Fruit fly (Drosophila melanogaster) whole organism, embryonic: ENCODE measurements around the gene NANS.

Experiments
- Atf3 ChIP-seq: fragments of 200-800 bp; sonication (Bioruptor generic); optimal IDR thresholded peaks from 3 replicates; lab custom pipeline; 2016; ENCODE audit warnings: missing biosample characterization, missing genetic modification characterization
- CG12071 ChIP-seq: fragments of 200-800 bp; sonication (Bioruptor generic); optimal IDR thresholded peaks from 3 replicates; lab custom pipeline; 2018; ENCODE audit warnings: missing biosample characterization, mild to moderate bottlenecking, missing genetic modification characterization
- CG12299 ChIP-seq: fragments of 200-800 bp; sonication (Bioruptor generic); optimal IDR thresholded peaks from 2 replicates; lab custom pipeline; 2018; ENCODE audit warnings: missing biosample characterization, mild to moderate bottlenecking, missing genetic modification characterization
- CG12391 ChIP-seq: fragments of 200-800 bp; sonication (Bioruptor generic); optimal IDR thresholded peaks from 3 replicates; lab custom pipeline; 2018; ENCODE audit warnings: missing biosample characterization, mild to moderate bottlenecking, missing genetic modification characterization, moderate library complexity
- CG14710 ChIP-seq: fragments of 200-800 bp; sonication (Bioruptor generic); optimal IDR thresholded peaks from 3 replicates; lab custom pipeline; 2019; ENCODE audit warnings: missing biosample characterization, mild to moderate bottlenecking, missing genetic modification characterization, moderate library complexity
- CG14965 ChIP-seq: fragments of 200-800 bp; sonication (Bioruptor generic); optimal IDR thresholded peaks from 2 replicates; lab custom pipeline; 2016; ENCODE audit warnings: missing biosample characterization, missing genetic modification characterization, borderline replicate concordance
- CG15479 ChIP-seq: fragments of 200-800 bp; sonication (Bioruptor generic); optimal IDR thresholded peaks from 3 replicates; lab custom pipeline; 2019; ENCODE audit warnings: missing biosample characterization, mild to moderate bottlenecking, missing genetic modification characterization, moderate library complexity
- CG15514 ChIP-seq: fragments of 200-800 bp; sonication (Bioruptor generic); optimal IDR thresholded peaks from 3 replicates; lab custom pipeline; 2017; ENCODE audit warnings: missing biosample characterization, missing genetic modification characterization, mild to moderate bottlenecking, moderate library complexity, missing genetic modification reagents
- CG2199 ChIP-seq: fragments of 200-800 bp; sonication (Bioruptor generic); IDR thresholded peaks from 3 replicates; pipeline ENCODE4 v1.3.6; 2022; ENCODE audit warnings: missing biosample characterization, missing genetic modification characterization
- CG30431 ChIP-seq: fragments of 200-800 bp; sonication (Bioruptor generic); optimal IDR thresholded peaks from 2 replicates; lab custom pipeline; 2017; ENCODE audit warnings: missing biosample characterization, missing genetic modification characterization
- CG3065 ChIP-seq: fragments of 200-800 bp; sonication (Bioruptor generic); optimal IDR thresholded peaks from 2 replicates; lab custom pipeline; 2016; ENCODE audit warnings: missing biosample characterization, missing genetic modification characterization
- CG3163 ChIP-seq: fragments of 200-800 bp; sonication (Bioruptor generic); optimal IDR thresholded peaks from 3 replicates; lab custom pipeline; 2016; ENCODE audit warnings: missing biosample characterization, missing genetic modification characterization
- CG32532 ChIP-seq: fragments of 200-800 bp; sonication (Bioruptor generic); IDR thresholded peaks from 2 replicates; pipeline ENCODE4 v1.3.6; 2022; ENCODE audit warnings: missing biosample characterization, missing genetic modification characterization
- CG4404 ChIP-seq: fragments of 200-800 bp; sonication (Bioruptor generic); IDR thresholded peaks from 2 replicates; pipeline ENCODE4 v1.3.6; 2022; ENCODE audit warnings: missing biosample characterization, missing genetic modification characterization
- CG4424 ChIP-seq: fragments of 200-800 bp; sonication (Bioruptor generic); optimal IDR thresholded peaks from 3 replicates; lab custom pipeline; 2016; ENCODE audit warnings: missing biosample characterization, missing genetic modification characterization
- CG6791 ChIP-seq: fragments of 200-800 bp; sonication (Bioruptor generic); IDR thresholded peaks from 3 replicates; pipeline ENCODE4 v1.3.6; 2022; ENCODE audit warnings: missing biosample characterization, missing genetic modification characterization; ENCODE audit not compliant: partially characterized antibody
- CG7357 ChIP-seq: fragments of 200-800 bp; sonication (Bioruptor generic); IDR thresholded peaks from 3 replicates; pipeline ENCODE4 v1.3.6; 2022; ENCODE audit warnings: missing biosample characterization, missing genetic modification characterization
- CG7786 ChIP-seq: fragments of 200-800 bp; sonication (Bioruptor generic); optimal IDR thresholded peaks from 2 replicates; lab custom pipeline; 2016; ENCODE audit warnings: missing biosample characterization, missing genetic modification characterization
- CG8359 ChIP-seq: fragments of 200-800 bp; sonication (Bioruptor generic); optimal IDR thresholded peaks from 2 replicates; lab custom pipeline; 2017; ENCODE audit warnings: missing biosample characterization, mild to moderate bottlenecking, missing genetic modification characterization, borderline replicate concordance
- CG8944 ChIP-seq: fragments of 200-800 bp; sonication (Bioruptor generic); optimal IDR thresholded peaks from 3 replicates; lab custom pipeline; 2016; ENCODE audit warnings: missing biosample characterization, missing genetic modification characterization
- CG9817 ChIP-seq: fragments of 200-800 bp; sonication (Bioruptor generic); optimal IDR thresholded peaks from 2 replicates; lab custom pipeline; 2018; ENCODE audit warnings: missing biosample characterization, mild to moderate bottlenecking, missing genetic modification characterization, moderate library complexity
- CTCF ChIP-seq: fragments of 200-800 bp; sonication (Bioruptor generic); optimal IDR thresholded peaks from 2 replicates; lab custom pipeline; 2017; ENCODE audit warnings: missing biosample characterization, mild to moderate bottlenecking, missing genetic modification characterization, moderate library complexity
- Dip2 ChIP-seq: fragments of 200-800 bp; sonication (Bioruptor generic); IDR thresholded peaks from 2 replicates; pipeline ENCODE4 v1.3.6; 2022; ENCODE audit warnings: missing biosample characterization, missing genetic modification characterization
- Doc3 ChIP-seq: fragments of 200-800 bp; sonication (Bioruptor generic); IDR thresholded peaks from 3 replicates; pipeline ENCODE4 v1.3.6; 2022; ENCODE audit warnings: missing biosample characterization, missing genetic modification characterization; ENCODE audit not compliant: partially characterized antibody
- Ets65A ChIP-seq: fragments of 200-800 bp; sonication (Bioruptor generic); peaks from one replicate; lab custom pipeline; 2016; ENCODE audit warnings: missing biosample characterization, missing genetic modification characterization
- Fer2 ChIP-seq: fragments of 200-800 bp; sonication (Bioruptor generic); optimal IDR thresholded peaks from 2 replicates; lab custom pipeline; 2018; ENCODE audit warnings: missing biosample characterization, mild to moderate bottlenecking, missing genetic modification characterization, moderate library complexity
- Hr3 ChIP-seq: fragments of 200-800 bp; sonication (Bioruptor generic); optimal IDR thresholded peaks from 3 replicates; lab custom pipeline; 2016; ENCODE audit warnings: missing biosample characterization, missing genetic modification characterization
- Hr39 ChIP-seq: fragments of >200 bp; optimal IDR thresholded peaks from 2 replicates; lab custom pipeline; 2017
- Hr78 ChIP-seq, 2 experiments: fragments of 200-800 bp in 1 of 2; fragments of >200 bp in 1 of 2; sonication (Bioruptor generic) in 1 of 2; optimal IDR thresholded peaks; 2 replicates each; lab custom pipeline; 2017 to 2019; ENCODE audit warnings: missing biosample characterization in 2 of 2, missing genetic modification characterization in 2 of 2, mild to moderate bottlenecking in 1 of 2, moderate library complexity in 1 of 2
- MESR4 ChIP-seq: fragments of 200-800 bp; sonication (Bioruptor generic); optimal IDR thresholded peaks from 2 replicates; lab custom pipeline; 2018; ENCODE audit warnings: missing biosample characterization, mild to moderate bottlenecking, missing genetic modification characterization, moderate library complexity
- Meics ChIP-seq: fragments of 200-800 bp; sonication (Bioruptor generic); optimal IDR thresholded peaks from 2 replicates; lab custom pipeline; 2017; ENCODE audit warnings: missing biosample characterization, mild to moderate bottlenecking, missing genetic modification characterization
- Oaz ChIP-seq: fragments of 200-800 bp; sonication (Bioruptor generic); IDR thresholded peaks from 2 replicates; pipeline ENCODE4 v1.3.6; 2022; ENCODE audit warnings: missing biosample characterization, missing genetic modification characterization
- PHDP ChIP-seq: fragments of 200-800 bp; sonication (Bioruptor generic); optimal IDR thresholded peaks from 3 replicates; lab custom pipeline; 2018; ENCODE audit warnings: missing biosample characterization, mild to moderate bottlenecking, missing genetic modification characterization, moderate library complexity
- Side ChIP-seq: fragments of 200-800 bp; sonication (Bioruptor generic); optimal IDR thresholded peaks from 2 replicates; lab custom pipeline; 2016; ENCODE audit warnings: missing biosample characterization, missing genetic modification characterization
- chm ChIP-seq: fragments of 200-800 bp; sonication (Bioruptor generic); IDR thresholded peaks from 2 replicates; pipeline ENCODE4 v1.3.6; 2022; ENCODE audit warnings: missing biosample characterization, missing genetic modification characterization
- crol ChIP-seq: fragments of 200-800 bp; sonication (Bioruptor generic); IDR thresholded peaks from 2 replicates; pipeline ENCODE4 v1.3.6; 2022; ENCODE audit warnings: missing biosample characterization, missing genetic modification characterization
- crp ChIP-seq, 2 experiments: fragments of 200-800 bp; sonication (Bioruptor generic); optimal IDR thresholded peaks; 2 replicates in 1 of 2; 3 replicates in 1 of 2; lab custom pipeline; 2017; ENCODE audit warnings: missing biosample characterization in 2 of 2, missing genetic modification characterization in 2 of 2, mild to moderate bottlenecking in 1 of 2, moderate library complexity in 1 of 2
- ems ChIP-seq: fragments of 200-800 bp; sonication (Bioruptor generic); optimal IDR thresholded peaks from 3 replicates; lab custom pipeline; 2016; ENCODE audit warnings: missing biosample characterization, missing genetic modification characterization
- en ChIP-seq: fragments of 200-800 bp; sonication (Bioruptor generic); optimal IDR thresholded peaks from 2 replicates; lab custom pipeline; 2016; ENCODE audit warnings: missing biosample characterization, missing genetic modification characterization
- fru ChIP-seq: fragments of >200 bp; optimal IDR thresholded peaks from 2 replicates; lab custom pipeline; 2017
- ftz-f1 ChIP-seq: fragments of 200-800 bp; sonication (Bioruptor generic); optimal IDR thresholded peaks from 2 replicates; lab custom pipeline; 2016; ENCODE audit warnings: missing biosample characterization, missing genetic modification characterization
- gcm ChIP-seq: fragments of 200-800 bp; sonication (Bioruptor generic); optimal IDR thresholded peaks from 2 replicates; lab custom pipeline; 2019; ENCODE audit warnings: missing biosample characterization, mild to moderate bottlenecking, missing genetic modification characterization, moderate library complexity
- hkb ChIP-seq, 2 experiments: fragments of 200-800 bp in 1 of 2; fragments of >200 bp in 1 of 2; sonication (Bioruptor generic) in 1 of 2; IDR thresholded peaks in 1 of 2; optimal IDR thresholded peaks in 1 of 2; 2 replicates each; pipeline versions ENCODE4 v1.3.6 to Lab custom; 2017 to 2022; ENCODE audit warnings: missing biosample characterization in 1 of 2, missing genetic modification characterization in 1 of 2
- insv ChIP-seq, 2 experiments: fragments of 200-800 bp; sonication (Bioruptor generic); optimal IDR thresholded peaks; 3 replicates each; lab custom pipeline; 2016 to 2018; ENCODE audit warnings: missing biosample characterization in 2 of 2, missing genetic modification characterization in 2 of 2
- jing ChIP-seq: fragments of 200-800 bp; sonication (Bioruptor generic); optimal IDR thresholded peaks from 2 replicates; lab custom pipeline; 2018; ENCODE audit warnings: missing biosample characterization, mild to moderate bottlenecking, missing genetic modification characterization
- lab ChIP-seq: fragments of 200-800 bp; sonication (Bioruptor generic); optimal IDR thresholded peaks from 3 replicates; lab custom pipeline; 2017; ENCODE audit warnings: missing biosample characterization, missing genetic modification characterization, mild to moderate bottlenecking, moderate library complexity, missing genetic modification reagents
- ro ChIP-seq: fragments of 200-800 bp; sonication (Bioruptor generic); IDR thresholded peaks from 2 replicates; pipeline ENCODE4 v1.3.6; 2022; ENCODE audit warnings: missing biosample characterization, missing genetic modification characterization
- scrt ChIP-seq: fragments of 200-800 bp; sonication (Bioruptor generic); optimal IDR thresholded peaks from 2 replicates; lab custom pipeline; 2018; ENCODE audit warnings: missing biosample characterization, mild to moderate bottlenecking, missing genetic modification characterization, moderate library complexity
- sens ChIP-seq: fragments of 200-800 bp; sonication (Bioruptor generic); peaks from one replicate; lab custom pipeline; 2016; ENCODE audit warnings: missing biosample characterization, missing genetic modification characterization
- tna ChIP-seq: fragments of 200-800 bp; sonication (Bioruptor generic); IDR thresholded peaks from 2 replicates; pipeline ENCODE4 v1.3.6; 2022; ENCODE audit warnings: missing biosample characterization, missing genetic modification characterization; ENCODE audit not compliant: partially characterized antibody
- trh ChIP-seq: fragments of 200-800 bp; sonication (Bioruptor generic); optimal IDR thresholded peaks from 2 replicates; lab custom pipeline; 2016; ENCODE audit warnings: missing biosample characterization, missing genetic modification characterization

Gene NANS

dm6 chr3R:12422379-12422975, 3.9 kb upstream of the NANS start, which contains the start of the genes Scgbeta and CG17202:
Gene Scgbeta, minus strand, starts transcription at chr3R:12422429.
Gene CG17202, plus strand, starts transcription at chr3R:12422768.
- no peak for TF ChIP-seq Atf3 (GFP tag; lab: Kevin White, UChicago)
- no peak for TF ChIP-seq crol (GFP tag; lab: Robert Waterston, UW)
- no peak for TF ChIP-seq Hr39 (lab: Kevin White, UChicago)
- no peak for TF ChIP-seq hkb (optimal IDR thresholded peaks at IDR 0.05; lab: Kevin White, UChicago)
- TF ChIP-seq hkb (GFP tag; IDR thresholded peaks at IDR 0.05; lab: Robert Waterston, UW) = no peak
- TF ChIP-seq CG15479 = no peak
- no peak for TF ChIP-seq CG3065 (GFP tag; lab: Kevin White, UChicago)
- peak; percentile 3 for TF ChIP-seq CG7786 (GFP tag; lab: Kevin White, UChicago)
- TF ChIP-seq CG4424 (GFP tag; lab: Kevin White, UChicago) = no peak
- no peak for TF ChIP-seq fru (lab: Kevin White, UChicago)
- TF ChIP-seq Ets65A (GFP tag; lab: Kevin White, UChicago) = peak; percentile 49
- TF ChIP-seq Fer2 (tag; lab: Kevin White, UChicago) = no peak
- no peak for TF ChIP-seq CG4404 (GFP tag; lab: Robert Waterston, UW)
- no peak for TF ChIP-seq PHDP (tag; lab: Kevin White, UChicago)
- no peak for TF ChIP-seq jing (GFP tag; lab: Kevin White, UChicago)
- TF ChIP-seq CG32532 = no peak; the same call in 1 of the 2 replicates
- peak; percentile 75 for TF ChIP-seq MESR4 (GFP tag; lab: Kevin White, UChicago)
- TF ChIP-seq sens (GFP tag; lab: Kevin White, UChicago) = no peak
- no peak for TF ChIP-seq insv (GFP tag; optimal IDR thresholded peaks at IDR 0.05; lab: Kevin White, UChicago)
- TF ChIP-seq trh (GFP tag; lab: Kevin White, UChicago) = no peak
- TF ChIP-seq CG8359 (GFP tag; lab: Kevin White, UChicago) = no peak
- TF ChIP-seq Doc3 (GFP tag; lab: Robert Waterston, UW) = no peak
- peak; percentile 100 for TF ChIP-seq CG15514
- no peak for TF ChIP-seq lab
- no peak for TF ChIP-seq CG6791 (GFP tag; lab: Robert Waterston, UW)
- no peak for TF ChIP-seq ro (GFP tag; lab: Robert Waterston, UW)
- no peak for TF ChIP-seq CTCF (GFP tag; lab: Kevin White, UChicago)
- no peak for TF ChIP-seq gcm
- no peak for TF ChIP-seq Hr78 (GFP tag; optimal IDR thresholded peaks at IDR 0.05; lab: Kevin White, UChicago)
- TF ChIP-seq Oaz (GFP tag; lab: Robert Waterston, UW) = no peak
- TF ChIP-seq CG2199 = no peak
- TF ChIP-seq en (GFP tag; lab: Kevin White, UChicago) = no peak
- TF ChIP-seq CG12299 (tag; lab: Kevin White, UChicago) = no peak
- TF ChIP-seq scrt = no peak
- TF ChIP-seq Meics = no peak
- TF ChIP-seq chm (GFP tag; lab: Robert Waterston, UW) = no peak
- TF ChIP-seq Hr3 (GFP tag; lab: Kevin White, UChicago) = no peak
- TF ChIP-seq Dip2 = no peak
- TF ChIP-seq CG7357 (GFP tag; lab: Robert Waterston, UW) = no peak
- no peak for TF ChIP-seq tna (GFP tag; lab: Robert Waterston, UW)
- TF ChIP-seq ftz-f1 (GFP tag; lab: Kevin White, UChicago) = no peak
- TF ChIP-seq CG12071 (GFP tag; lab: Kevin White, UChicago) = no peak
- no peak for TF ChIP-seq CG30431 (GFP tag; lab: Kevin White, UChicago)
- TF ChIP-seq ems (GFP tag; lab: Kevin White, UChicago) = no peak
- no peak for TF ChIP-seq CG3163 (GFP tag; lab: Kevin White, UChicago)
- peak; percentile 25 for TF ChIP-seq CG8944 (GFP tag; lab: Kevin White, UChicago)
- TF ChIP-seq crp (GFP tag; optimal IDR thresholded peaks at IDR 0.05; lab: Kevin White, UChicago) = peak in 1 of 2 experiments; percentile 11
- peak; percentile 11 for TF ChIP-seq Side (GFP tag; lab: Kevin White, UChicago)
- peak; percentile 60 for TF ChIP-seq CG12391 (tag; lab: Kevin White, UChicago)
- peak; percentile 73 for TF ChIP-seq CG14710
- no peak for TF ChIP-seq CG9817 (tag; lab: Kevin White, UChicago)
- TF ChIP-seq CG14965 (GFP tag; lab: Kevin White, UChicago) = no peak
